Worm (Caenorhabditis elegans) whole organism, late embryonic: ENCODE results near the gene ptr-25.

Experiments used
- F13H6.1 ChIP-seq: sonication (generic microtip); optimal IDR thresholded peaks from 2 replicates; lab custom pipeline; 2016; ENCODE audit warnings: missing genetic modification characterization, missing compliant biosample characterization
- hlh-6 ChIP-seq: sonication (generic microtip); optimal IDR thresholded peaks from 2 replicates; lab custom pipeline; 2016; ENCODE audit warnings: missing genotype, missing genetic modification characterization, missing compliant biosample characterization
- hlh-8 ChIP-seq: sonication (generic microtip); optimal IDR thresholded peaks from 2 replicates; lab custom pipeline; 2016; ENCODE audit warnings: missing genotype, missing genetic modification characterization, missing compliant biosample characterization
- pha-4 ChIP-seq: fragments of 150-350 bp; optimal IDR thresholded peaks from 2 replicates; lab custom pipeline; 2018; ENCODE audit warnings: missing biosample characterization, missing genetic modification reagents, missing genetic modification characterization

DNA sequence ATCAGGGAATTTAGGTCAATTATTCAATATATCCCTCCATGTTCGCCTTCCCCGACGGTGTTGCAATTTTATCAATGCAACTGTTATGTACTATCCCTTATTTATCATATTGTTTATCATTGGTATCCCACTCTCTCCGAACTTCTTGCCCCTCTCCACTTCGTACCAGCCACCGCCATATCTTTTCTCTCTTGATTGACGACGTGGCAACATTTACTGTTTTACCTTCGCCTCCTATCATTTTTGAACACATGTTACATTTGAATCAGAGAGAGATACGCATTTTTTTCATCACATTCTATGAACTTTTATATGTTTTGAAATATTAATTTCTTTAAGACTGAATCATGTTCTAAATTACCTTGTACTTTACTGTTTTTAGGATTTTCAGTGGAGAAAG lies 1.5 kb upstream of the ptr-25 start:
- TF ChIP-seq F13H6.1 (tag; lab: Kevin White, UChicago) (no peak), hlh-8 (tag; lab: Kevin White, UChicago) (no peak), pha-4 (tag; lab: Kevin White, UChicago) (no peak), hlh-6 (no peak)
